Worm (Caenorhabditis elegans): ENCODE data around the gene F36H5.10.

ce11 chrII:1709959-1710358 is 47.2 kb upstream of the F36H5.10 start, which contains the start of gene fbxa-184:
- TF ChIP-seq hmbx-1 (tag; optimal IDR thresholded peaks at IDR 0.05) (no peak), hnd-1 (tag; optimal IDR thresholded peaks at IDR 0.05) (no peak), ama-1 (optimal IDR thresholded peaks at IDR 0.05) (no peak), tbx-37 (GFP tag; conservative IDR thresholded peaks at IDR 0.05) (no peak), ceh-13 (GFP tag; optimal IDR thresholded peaks at IDR 0.05) (no peak), F13C5.2 (tag; optimal IDR thresholded peaks at IDR 0.05) (no peak)

Measured in whole organism, early embryonic.